Worm (Caenorhabditis elegans) whole organism, L2 larva: ENCODE data around the gene R06F6.12.

Experiments used
- elt-1 ChIP-seq: fragments of 150-350 bp; optimal IDR thresholded peaks from 2 replicates; lab custom pipeline; 2014; ENCODE audit warnings: missing biosample characterization, missing genetic modification characterization
- lin-11 ChIP-seq: fragments of 150-350 bp; sonication (generic microtip); optimal IDR thresholded peaks from 2 replicates; lab custom pipeline; 2014; ENCODE audit warnings: missing biosample characterization, missing genetic modification characterization, inconsistent platforms, mixed read lengths
- nhr-21 ChIP-seq: fragments of 150-350 bp; optimal IDR thresholded peaks from 2 replicates; lab custom pipeline; 2014; ENCODE audit warnings: missing biosample characterization, missing genetic modification characterization
- nhr-6 ChIP-seq: fragments of 150-350 bp; optimal IDR thresholded peaks from 2 replicates; lab custom pipeline; 2014; ENCODE audit warnings: missing biosample characterization, missing genetic modification characterization

ce11 chrII:10793393-10793792 lies 30.5 kb downstream of the R06F6.12 start, which contains the start of gene vps-11:
- TF ChIP-seq nhr-21 (tag; lab: Kevin White, UChicago) (no peak), elt-1 (tag; lab: Kevin White, UChicago) (no peak), nhr-6 (no peak), lin-11 (no peak)
